Worm (Caenorhabditis elegans) whole organism, L1 larva: ENCODE results near the gene ral-1.

Experiments
- C16A3.4 ChIP-seq: fragments of 150-350 bp; optimal IDR thresholded peaks from 2 replicates; lab custom pipeline; 2014; ENCODE audit warnings: missing biosample characterization, missing genetic modification characterization
- C34B4.2 ChIP-seq: sonication (generic microtip); optimal IDR thresholded peaks from 2 replicates; lab custom pipeline; 2017; ENCODE audit warnings: mild to moderate bottlenecking, missing genetic modification characterization, missing compliant biosample characterization
- F16B12.6 ChIP-seq: fragments of 150-350 bp; optimal IDR thresholded peaks from 2 replicates; lab custom pipeline; 2014; ENCODE audit warnings: missing biosample characterization, missing genetic modification characterization
- Y116A8C.19 ChIP-seq: sonication (generic microtip); optimal IDR thresholded peaks from 2 replicates; lab custom pipeline; 2016; ENCODE audit warnings: missing compliant biosample characterization, missing genetic modification characterization, borderline replicate concordance
- aly-2 ChIP-seq: fragments of 150-350 bp; optimal IDR thresholded peaks from 2 replicates; lab custom pipeline; 2014; ENCODE audit warnings: missing biosample characterization, missing genetic modification characterization
- blmp-1 ChIP-seq: fragments of 150-350 bp; optimal IDR thresholded peaks from 2 replicates; lab custom pipeline; 2014; ENCODE audit warnings: missing biosample characterization, missing genetic modification characterization
- ceh-63 ChIP-seq: fragments of 200-800 bp; sonication (Bioruptor generic); optimal IDR thresholded peaks from 2 replicates; lab custom pipeline; 2018; ENCODE audit warnings: mild to moderate bottlenecking, missing genetic modification characterization, missing compliant biosample characterization
- ceh-88 ChIP-seq: fragments of 200-800 bp; sonication (Bioruptor generic); IDR thresholded peaks from 2 replicates; pipeline ENCODE4 v1.3.6; 2022; ENCODE audit warnings: missing genetic modification characterization, missing compliant biosample characterization
- dpl-1 ChIP-seq, 3 experiments: fragments of 150-350 bp in 2 of 3; sonication (generic microtip) in 1 of 3; optimal IDR thresholded peaks; 2 replicates each; lab custom pipeline; 2014 to 2017; ENCODE audit warnings: missing biosample characterization in 3 of 3, missing genetic modification characterization in 3 of 3, missing genetic modification reagents in 3 of 3
- dsc-1 ChIP-seq: sonication (generic microtip); optimal IDR thresholded peaks from 2 replicates; lab custom pipeline; 2016; ENCODE audit warnings: mild to moderate bottlenecking, missing genetic modification characterization, missing compliant biosample characterization
- efl-1 ChIP-seq, 4 experiments: fragments of 150-350 bp; optimal IDR thresholded peaks in 3 of 4; peaks in 1 of 4; 1 replicate in 1 of 4; 2 replicates in 3 of 4; lab custom pipeline; 2014; ENCODE audit warnings: missing biosample characterization in 2 of 4, missing genetic modification characterization in 2 of 4, missing genetic modification reagents in 2 of 4
- elt-3 ChIP-seq, 6 experiments: fragments of 150-350 bp in 1 of 6; sonication (generic microtip); optimal IDR thresholded peaks; 2 replicates each; lab custom pipeline; 2017 to 2018; ENCODE audit warnings: missing biosample characterization in 6 of 6, missing genetic modification characterization in 6 of 6, inconsistent platforms in 1 of 6
- fkh-10 ChIP-seq: sonication (generic microtip); optimal IDR thresholded peaks from 2 replicates; lab custom pipeline; 2017; ENCODE audit warnings: missing biosample characterization, missing genetic modification reagents, missing genetic modification characterization
- fkh-8 ChIP-seq: sonication (generic microtip); optimal IDR thresholded peaks from 2 replicates; lab custom pipeline; 2016; ENCODE audit warnings: mild to moderate bottlenecking, missing genetic modification characterization, missing compliant biosample characterization
- fos-1 ChIP-seq: fragments of 150-350 bp; optimal IDR thresholded peaks from 2 replicates; lab custom pipeline; 2014; ENCODE audit warnings: missing biosample characterization, missing genetic modification characterization
- hlh-4 ChIP-seq: sonication (generic microtip); optimal IDR thresholded peaks from 2 replicates; lab custom pipeline; 2016; ENCODE audit warnings: mild to moderate bottlenecking, missing genetic modification characterization, missing compliant biosample characterization
- hpl-2 ChIP-seq: fragments of 150-350 bp; optimal IDR thresholded peaks from 2 replicates; lab custom pipeline; 2014; ENCODE audit warnings: missing biosample characterization, missing genetic modification reagents, missing genetic modification characterization
- lin-14 ChIP-seq: fragments of 200-800 bp; sonication (Bioruptor generic); optimal IDR thresholded peaks from 2 replicates; lab custom pipeline; 2018; ENCODE audit warnings: mild to moderate bottlenecking, missing genetic modification characterization, moderate library complexity, missing compliant biosample characterization
- lin-15B ChIP-seq: fragments of 150-350 bp; sonication (generic microtip); optimal IDR thresholded peaks from 3 replicates; lab custom pipeline; 2014; ENCODE audit warnings: missing biosample characterization, missing genetic modification characterization
- lin-35 ChIP-seq, 2 experiments: fragments of 150-350 bp; optimal IDR thresholded peaks; 2 replicates each; lab custom pipeline; 2014; ENCODE audit warnings: missing biosample characterization in 2 of 2, missing genetic modification characterization in 2 of 2, missing genetic modification reagents in 2 of 2
- lir-3 ChIP-seq: sonication (generic microtip); optimal IDR thresholded peaks from 2 replicates; lab custom pipeline; 2016; ENCODE audit warnings: mild to moderate bottlenecking, missing genetic modification characterization, moderate library complexity, missing compliant biosample characterization; ENCODE audit not compliant: poor library complexity
- lsy-2 ChIP-seq, 2 experiments: fragments of 150-350 bp; optimal IDR thresholded peaks; 2 replicates each; lab custom pipeline; 2014; ENCODE audit warnings: missing biosample characterization in 2 of 2, missing genetic modification characterization in 2 of 2
- mab-9 ChIP-seq: fragments of 200-800 bp; sonication (Bioruptor generic); IDR thresholded peaks from 2 replicates; pipeline ENCODE4 v1.3.6; 2022; ENCODE audit warnings: missing genetic modification reagents, missing genetic modification characterization, missing compliant biosample characterization
- mdl-1 ChIP-seq, 2 experiments: fragments of 150-350 bp; optimal IDR thresholded peaks; 2 replicates each; lab custom pipeline; 2014 to 2017; ENCODE audit warnings: missing biosample characterization in 2 of 2, missing genetic modification characterization in 2 of 2, inconsistent platforms in 1 of 2
- mef-2 ChIP-seq: fragments of 150-350 bp; optimal IDR thresholded peaks from 2 replicates; lab custom pipeline; 2014; ENCODE audit warnings: missing biosample characterization, missing genetic modification characterization
- mep-1 ChIP-seq: fragments of 150-350 bp; optimal IDR thresholded peaks from 2 replicates; lab custom pipeline; 2014; ENCODE audit warnings: missing biosample characterization, missing genetic modification characterization
- nhr-11 ChIP-seq: fragments of 150-350 bp; optimal IDR thresholded peaks from 2 replicates; lab custom pipeline; 2014; ENCODE audit warnings: missing biosample characterization, missing genetic modification characterization
- nhr-12 ChIP-seq: sonication (generic microtip); optimal IDR thresholded peaks from 2 replicates; lab custom pipeline; 2017; ENCODE audit warnings: missing biosample characterization, missing genetic modification characterization
- nhr-19 ChIP-seq: fragments of 200-800 bp; sonication (Bioruptor generic); conservative IDR thresholded peaks from 2 replicates; pipeline ENCODE4 v1.3.6; 2022; ENCODE audit warnings: missing genetic modification characterization, missing compliant biosample characterization
- nhr-28 ChIP-seq: fragments of 150-350 bp; optimal IDR thresholded peaks from 2 replicates; lab custom pipeline; 2014; ENCODE audit warnings: missing biosample characterization, missing genetic modification characterization
- nhr-76 ChIP-seq: sonication (generic microtip); optimal IDR thresholded peaks from 2 replicates; lab custom pipeline; 2017; ENCODE audit warnings: missing biosample characterization, missing genetic modification characterization
- nhr-77 ChIP-seq: fragments of 150-350 bp; optimal IDR thresholded peaks from 2 replicates; lab custom pipeline; 2014; ENCODE audit warnings: missing biosample characterization, missing genetic modification characterization
- nhr-84 ChIP-seq: sonication (generic microtip); optimal IDR thresholded peaks from 2 replicates; lab custom pipeline; 2017; ENCODE audit warnings: missing biosample characterization, missing genetic modification characterization
- pag-3 ChIP-seq: sonication (generic microtip); optimal IDR thresholded peaks from 2 replicates; lab custom pipeline; 2017; ENCODE audit warnings: missing genetic modification characterization, mild to moderate bottlenecking, missing compliant biosample characterization, antibody characterized with exemption, borderline replicate concordance; ENCODE audit not compliant: insufficient read depth
- pax-3 ChIP-seq: fragments of 200-800 bp; sonication (Bioruptor generic); optimal IDR thresholded peaks from 2 replicates; lab custom pipeline; 2018; ENCODE audit warnings: mild to moderate bottlenecking, missing genetic modification characterization, moderate library complexity, missing compliant biosample characterization
- pqm-1 ChIP-seq: sonication (generic microtip); optimal IDR thresholded peaks from 3 replicates; lab custom pipeline; 2017; ENCODE audit warnings: missing biosample characterization, missing genetic modification characterization
- skn-1 ChIP-seq: fragments of 150-350 bp; optimal IDR thresholded peaks from 2 replicates; lab custom pipeline; 2014; ENCODE audit warnings: missing biosample characterization, missing genetic modification characterization
- sox-4 ChIP-seq: sonication (generic microtip); optimal IDR thresholded peaks from 2 replicates; lab custom pipeline; 2016; ENCODE audit warnings: missing genetic modification characterization, missing compliant biosample characterization
- sptf-1 ChIP-seq: fragments of 150-350 bp; optimal IDR thresholded peaks from 2 replicates; lab custom pipeline; 2014; ENCODE audit warnings: missing biosample characterization, missing genetic modification characterization
- sup-37 ChIP-seq: fragments of 200-800 bp; sonication (Bioruptor generic); optimal IDR thresholded peaks from 2 replicates; lab custom pipeline; 2018; ENCODE audit warnings: mild to moderate bottlenecking, missing genetic modification characterization, missing compliant biosample characterization
- tbx-2 ChIP-seq: sonication (generic microtip); optimal IDR thresholded peaks from 2 replicates; lab custom pipeline; 2016; ENCODE audit warnings: missing genetic modification characterization, missing compliant biosample characterization
- unc-130 ChIP-seq: fragments of 150-350 bp; optimal IDR thresholded peaks from 2 replicates; lab custom pipeline; 2017; ENCODE audit warnings: missing biosample characterization, missing genetic modification characterization, inconsistent platforms
- unc-62 ChIP-seq: fragments of 150-350 bp; optimal IDR thresholded peaks from 2 replicates; lab custom pipeline; 2014; ENCODE audit warnings: missing biosample characterization, missing genetic modification reagents, missing genetic modification characterization
- unc-86 ChIP-seq: sonication (generic microtip); optimal IDR thresholded peaks from 2 replicates; lab custom pipeline; 2016; ENCODE audit warnings: missing genetic modification characterization, missing compliant biosample characterization
- vab-15 ChIP-seq: sonication (generic microtip); optimal IDR thresholded peaks from 2 replicates; lab custom pipeline; 2017; ENCODE audit warnings: missing genotype, mild to moderate bottlenecking, missing genetic modification characterization, missing compliant biosample characterization
- zag-1 ChIP-seq: fragments of 150-350 bp; optimal IDR thresholded peaks from 2 replicates; lab custom pipeline; 2014; ENCODE audit warnings: missing biosample characterization, missing genetic modification characterization
- ztf-4 ChIP-seq: fragments of 150-350 bp; optimal IDR thresholded peaks from 2 replicates; lab custom pipeline; 2014; ENCODE audit warnings: missing biosample characterization, missing genetic modification characterization

ral-1 gene

ce11 chrIII:3273141-3273540 is 38.0 kb upstream of the ral-1 start (continued):
- TF ChIP-seq ztf-4 (tag; lab: Kevin White, UChicago) (no peak), lin-35 (GFP tag; optimal IDR thresholded peaks at IDR 0.05; lab: Kevin White, UChicago) (peak; percentile 54 to 61), nhr-11 (tag; lab: Kevin White, UChicago) (no peak), lin-15B (tag; lab: Kevin White, UChicago) (no peak), C34B4.2 (tag; lab: Kevin White, UChicago) (no peak), C16A3.4 (tag; lab: Kevin White, UChicago) (peak; percentile 32), mdl-1 (tag; optimal IDR thresholded peaks at IDR 0.05; lab: Kevin White, UChicago) (no peak), efl-1 (optimal IDR thresholded peaks at IDR 0.05; lab: Kevin White, UChicago) (peak; percentile 45 to 73), efl-1 (GFP tag; optimal IDR thresholded peaks at IDR 0.05 in 1 of 2; lab: Kevin White, UChicago) (peak in 1 of 2 experiments; percentile 2), nhr-76 (tag; lab: Kevin White, UChicago) (no peak), zag-1 (no peak), lsy-2 (tag; optimal IDR thresholded peaks at IDR 0.05; lab: Kevin White, UChicago) (peak; percentile 45 to 69), lin-14 (peak; percentile 79), dsc-1 (no peak), pag-3 (tag; lab: Kevin White, UChicago) (no peak), unc-62 (GFP tag; lab: Kevin White, UChicago) (no peak), sup-37 (GFP tag; lab: Kevin White, UChicago) (no peak), hpl-2 (GFP tag; lab: Kevin White, UChicago) (no peak), fkh-10 (GFP tag; lab: Kevin White, UChicago) (no peak), lir-3 (tag; lab: Kevin White, UChicago) (no peak), Y116A8C.19 (tag; lab: Kevin White, UChicago) (no peak), unc-86 (tag; lab: Kevin White, UChicago) (no peak), nhr-28 (tag; lab: Kevin White, UChicago) (no peak), fos-1 (tag; lab: Kevin White, UChicago) (no peak), nhr-12 (tag; lab: Kevin White, UChicago) (no peak), ceh-63 (no peak), pax-3 (tag; lab: Kevin White, UChicago) (no peak), pqm-1 (tag; lab: Kevin White, UChicago) (no peak), blmp-1 (tag; lab: Kevin White, UChicago) (peak; percentile 74), sox-4 (tag; lab: Kevin White, UChicago) (no peak), dpl-1 (GFP tag; optimal IDR thresholded peaks at IDR 0.05; lab: Kevin White, UChicago) (peak in 2 of 3 experiments; percentile 11 to 27), fkh-8 (tag; lab: Kevin White, UChicago) (peak; percentile 40), tbx-2 (tag; lab: Kevin White, UChicago) (peak; percentile 40), elt-3 (tag; optimal IDR thresholded peaks at IDR 0.05; lab: Kevin White, UChicago) (no peak), mep-1 (tag; lab: Kevin White, UChicago) (peak; percentile 65), nhr-19 (GFP tag; lab: Robert Waterston, UW) (peak; percentile 47), sptf-1 (tag; lab: Kevin White, UChicago) (no peak), mef-2 (tag; lab: Kevin White, UChicago) (no peak), skn-1 (tag; lab: Kevin White, UChicago) (no peak), unc-130 (no peak), vab-15 (tag; lab: Kevin White, UChicago) (no peak), ceh-88 (GFP tag; lab: Robert Waterston, UW) (no peak)

- TF ChIP-seq elt-3 (tag; optimal IDR thresholded peaks at IDR 0.05; lab: Kevin White, UChicago) = no peak
- TF ChIP-seq pag-3 (tag; lab: Kevin White, UChicago) = no peak
- TF ChIP-seq nhr-84 = no peak
- TF ChIP-seq efl-1 (optimal IDR thresholded peaks at IDR 0.05; lab: Kevin White, UChicago) = no peak
- no peak for TF ChIP-seq efl-1 (GFP tag; optimal IDR thresholded peaks at IDR 0.05 in 1 of 2; lab: Kevin White, UChicago)
- TF ChIP-seq hlh-4 (tag; lab: Kevin White, UChicago) = no peak
- no peak for TF ChIP-seq unc-62 (GFP tag; lab: Kevin White, UChicago)
- no peak for TF ChIP-seq mef-2 (tag; lab: Kevin White, UChicago)
- no peak for TF ChIP-seq nhr-77
- TF ChIP-seq unc-86 (tag; lab: Kevin White, UChicago) = no peak
- no peak for TF ChIP-seq zag-1
- no peak for TF ChIP-seq sup-37 (GFP tag; lab: Kevin White, UChicago)
- no peak for TF ChIP-seq skn-1 (tag; lab: Kevin White, UChicago)
- TF ChIP-seq aly-2 (tag; lab: Kevin White, UChicago) = no peak
- TF ChIP-seq mab-9 (GFP tag; lab: Robert Waterston, UW) = no peak
- TF ChIP-seq F16B12.6 (tag; lab: Kevin White, UChicago) = no peak
- no peak for TF ChIP-seq ztf-4 (tag; lab: Kevin White, UChicago)
Observed at ce11 chrIII:3278610-3279009, 32.5 kb upstream of the ral-1 start, which contains the start of gene Y53G8AM.8. TSS of gene Y53G8AM.8 (minus strand) at chrIII:3278710.
